Fruit fly (Drosophila melanogaster) whole organism, pupa: ENCODE results near the gene CG10804.
A peak's percentile ranks its signal among the peaks of the same experiment; 100 is the strongest.

Experiments used
- CG10348 ChIP-seq: fragments of 200-800 bp; sonication (Bioruptor generic); IDR thresholded peaks from 2 replicates; pipeline ENCODE4 v1.3.6; 2022; ENCODE audit warnings: missing biosample characterization, missing genetic modification characterization
- CG14655 ChIP-seq: fragments of 200-800 bp; sonication (Bioruptor generic); optimal IDR thresholded peaks from 3 replicates; lab custom pipeline; 2017; ENCODE audit warnings: mild to moderate bottlenecking, missing biosample characterization, missing genetic modification reagents, missing genetic modification characterization
- CG17806 ChIP-seq: fragments of 200-800 bp; sonication (Bioruptor generic); optimal IDR thresholded peaks from 2 replicates; lab custom pipeline; 2018; ENCODE audit warnings: missing biosample characterization, mild to moderate bottlenecking, missing genetic modification characterization, moderate library complexity
- CG4496 ChIP-seq: fragments of 200-800 bp; sonication (Bioruptor generic); IDR thresholded peaks from 3 replicates; pipeline ENCODE4 v1.3.6; 2022; ENCODE audit warnings: missing biosample characterization, missing genetic modification characterization
- CG8301 ChIP-seq: fragments of 200-800 bp; sonication (Bioruptor generic); optimal IDR thresholded peaks from 2 replicates; lab custom pipeline; 2018; ENCODE audit warnings: missing biosample characterization, mild to moderate bottlenecking, missing genetic modification characterization
- Ets98B ChIP-seq: fragments of 200-800 bp; sonication (Bioruptor generic); IDR thresholded peaks from 2 replicates; pipeline ENCODE4 v1.3.6; 2022; ENCODE audit warnings: missing biosample characterization, missing genetic modification characterization
- Pif1A ChIP-seq: fragments of 200-800 bp; sonication (Bioruptor generic); optimal IDR thresholded peaks from 3 replicates; lab custom pipeline; 2016; ENCODE audit warnings: missing biosample characterization, missing genetic modification characterization
- rn ChIP-seq: fragments of 200-800 bp; sonication (Bioruptor generic); IDR thresholded peaks from 2 replicates; pipeline ENCODE4 v1.3.6; 2022; ENCODE audit warnings: missing biosample characterization, missing genetic modification characterization

dm6 chrX:3481034-3481433 is 1.1 kb downstream of the CG10804 start:
- TF ChIP-seq CG8301 (tag; lab: Kevin White, UChicago): no peak
- no peak for TF ChIP-seq Pif1A (GFP tag; lab: Kevin White, UChicago)
- TF ChIP-seq CG14655 (GFP tag; lab: Kevin White, UChicago): no peak
- peak; percentile 34; the same call in 1 of the 3 replicates for TF ChIP-seq CG4496 (GFP tag; lab: Robert Waterston, UW)
- TF ChIP-seq rn (GFP tag; lab: Robert Waterston, UW): no peak
- TF ChIP-seq CG17806: no peak
- TF ChIP-seq Ets98B (GFP tag; lab: Robert Waterston, UW): peak; percentile 40; the same call in 1 of the 2 replicates
- TF ChIP-seq CG10348 (GFP tag; lab: Robert Waterston, UW): no peak
